Worm (Caenorhabditis elegans): Measurements from ENCODE around the gene ivns-1.

ce11 chrX:12663537-12663936 lies 29.4 kb upstream of the ivns-1 start, which contains the start of gene nlp-76:
- TF ChIP-seq zfh-2 (GFP tag; conservative IDR thresholded peaks at IDR 0.05) (no peak), hmg-20 (GFP tag; IDR thresholded peaks at IDR 0.05) (no peak), bed-2 (GFP tag; IDR thresholded peaks at IDR 0.05) (no peak), dpl-1 (GFP tag; optimal IDR thresholded peaks at IDR 0.05) (no peak), chd-7 (tag; optimal IDR thresholded peaks at IDR 0.05) (no peak), ZK185.1 (tag; optimal IDR thresholded peaks at IDR 0.05; ENCODE audit: poor library complexity, severe bottlenecking) (no peak), Y53F4B.3 (GFP tag; IDR thresholded peaks at IDR 0.05) (no peak), nhr-27 (tag; optimal IDR thresholded peaks at IDR 0.05) (no peak)
